Worm (Caenorhabditis elegans): ENCODE results near the gene F33D4.4.
A peak's percentile ranks its signal among the peaks of the same experiment; 100 is the strongest.

The F33D4.4 gene

DNA sequence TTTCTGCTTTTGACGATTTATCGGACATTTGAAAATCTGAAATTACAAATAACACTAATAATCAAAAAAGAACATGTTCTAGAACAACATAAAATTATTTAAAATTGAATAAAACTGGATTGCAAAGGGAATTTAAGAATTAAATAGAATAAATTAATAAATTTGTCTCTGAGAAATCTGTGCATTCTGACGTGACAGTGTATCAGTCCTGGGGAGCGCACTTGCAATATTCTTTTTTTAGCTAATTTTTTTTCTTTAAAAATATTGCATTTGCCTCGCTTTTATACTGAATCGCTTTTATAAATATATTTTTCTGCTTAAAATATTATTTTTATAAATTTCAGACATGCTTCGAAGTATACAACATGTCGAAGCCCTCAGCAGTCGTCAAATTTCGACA lies 3.0 kb upstream of the F33D4.4 start, which contains the start of the genes mrpl-1, emc-6 and mrps-24 (continued):
- TF ChIP-seq snpc-1.2 (GFP tag; IDR thresholded peaks at IDR 0.05) (0 out of 2 replicates have a peak, but pooled peaks have one; percentile 25), set-16 (GFP tag; IDR thresholded peaks at IDR 0.05) (no peak), lir-3 (tag; optimal IDR thresholded peaks at IDR 0.05) (no peak), nhr-25 (tag; optimal IDR thresholded peaks at IDR 0.05; ENCODE audit: borderline replicate concordance, insufficient read depth) (no peak), nhr-11 (tag; optimal IDR thresholded peaks at IDR 0.05) (no peak), egl-27 (tag; optimal IDR thresholded peaks at IDR 0.05) (no peak), tra-1 (GFP tag; IDR thresholded peaks at IDR 0.05) (no peak), sdz-12 (GFP tag; optimal IDR thresholded peaks at IDR 0.05) (no peak), fos-1 (tag; optimal IDR thresholded peaks at IDR 0.05) (no peak), spr-1 (tag; optimal IDR thresholded peaks at IDR 0.05) (no peak), lin-29 (GFP tag; IDR thresholded peaks at IDR 0.05) (no peak), F44E2.7 (GFP tag; IDR thresholded peaks at IDR 0.05) (no peak), nhr-28 (tag; optimal IDR thresholded peaks at IDR 0.05) (peak; percentile 24), lsy-2 (tag; optimal IDR thresholded peaks at IDR 0.05) (peak in 1 of 2 experiments; percentile 84), hif-1 (tag; optimal IDR thresholded peaks at IDR 0.05) (no peak), T26A8.4 (GFP tag; IDR thresholded peaks at IDR 0.05) (no peak), hmg-1.1 (GFP tag; IDR thresholded peaks at IDR 0.05) (no peak), daf-19 (GFP tag; conservative IDR thresholded peaks at IDR 0.05) (no peak), aha-1 (tag) (no peak), aly-2 (tag; optimal IDR thresholded peaks at IDR 0.05) (no peak), mxl-3 (GFP tag; optimal IDR thresholded peaks at IDR 0.05) (no peak), lin-39 (tag; optimal IDR thresholded peaks at IDR 0.05) (no peak), lin-15B (tag; optimal IDR thresholded peaks at IDR 0.05) (no peak), dve-1 (tag; optimal IDR thresholded peaks at IDR 0.05; ENCODE audit: insufficient read depth) (peak; percentile 44), nhr-48 (tag; optimal IDR thresholded peaks at IDR 0.05) (peak; percentile 23), fkh-10 (GFP tag; optimal IDR thresholded peaks at IDR 0.05) (no peak), dpl-1 (GFP tag; optimal IDR thresholded peaks at IDR 0.05) (peak; percentile 73), madf-9 (GFP tag; conservative IDR thresholded peaks at IDR 0.05) (no peak), unc-39 (tag; optimal IDR thresholded peaks at IDR 0.05) (no peak), lin-38 (GFP tag; IDR thresholded peaks at IDR 0.05) (peak; percentile 97), egl-43 (GFP tag; IDR thresholded peaks at IDR 0.05) (no peak), duxl-1 (tag; optimal IDR thresholded peaks at IDR 0.05; ENCODE audit: poor library complexity) (no peak), T20F7.1 (GFP tag; optimal IDR thresholded peaks at IDR 0.05) (peak; percentile 78), nhr-102 (tag; optimal IDR thresholded peaks at IDR 0.05) (peak; percentile 37)

DNA sequence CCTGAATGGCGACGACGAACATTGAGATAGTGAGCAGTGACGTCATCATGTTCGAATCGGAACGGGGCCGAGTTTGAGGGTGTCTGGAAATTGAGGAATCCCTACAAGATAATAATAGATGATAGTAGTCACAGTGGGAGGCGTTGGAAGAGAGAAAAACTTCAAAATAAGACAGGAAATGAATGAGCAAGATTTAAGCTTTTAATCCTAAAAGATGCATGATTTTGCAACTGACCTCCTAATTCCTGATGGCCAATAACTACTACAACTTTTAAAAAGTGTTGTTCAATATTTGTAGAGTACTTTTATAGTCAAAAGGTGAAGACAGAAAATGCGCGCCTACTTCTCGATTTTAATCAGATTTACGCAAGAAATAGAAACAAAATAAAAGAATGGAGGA lies 8.4 kb downstream of the F33D4.4 start, which contains the start of gene flp-13:
Gene flp-13, minus strand, starts transcription at position 101 of the 400 bp plus-strand sequence.
- TF ChIP-seq sdz-12 (GFP tag; optimal IDR thresholded peaks at IDR 0.05) (no peak), ceh-28 (tag; optimal IDR thresholded peaks at IDR 0.05) (no peak), arid-1 (GFP tag; conservative IDR thresholded peaks at IDR 0.05) (no peak), spr-1 (tag; optimal IDR thresholded peaks at IDR 0.05) (no peak), nhr-41 (GFP tag; IDR thresholded peaks at IDR 0.05) (no peak), lin-29 (GFP tag; IDR thresholded peaks at IDR 0.05) (no peak), madf-5 (GFP tag; IDR thresholded peaks at IDR 0.05) (no peak), mxl-3 (GFP tag; optimal IDR thresholded peaks at IDR 0.05) (no peak), nhr-28 (tag; optimal IDR thresholded peaks at IDR 0.05) (no peak), nhr-11 (tag; optimal IDR thresholded peaks at IDR 0.05) (no peak), ceh-62 (tag; optimal IDR thresholded peaks at IDR 0.05) (no peak), zag-1 (tag; optimal IDR thresholded peaks at IDR 0.05) (no peak), aha-1 (tag) (no peak), dmd-8 (GFP tag; IDR thresholded peaks at IDR 0.05) (no peak), tra-1 (GFP tag; IDR thresholded peaks at IDR 0.05) (no peak), hlh-30 (tag; optimal IDR thresholded peaks at IDR 0.05; ENCODE audit: insufficient read depth) (no peak), lsy-2 (tag; optimal IDR thresholded peaks at IDR 0.05) (no peak), skn-1 (tag; optimal IDR thresholded peaks at IDR 0.05) (no peak)

Data from whole organism, L4 larva.